Worm (Caenorhabditis elegans): ENCODE data around the gene sphr-1.
A peak's percentile ranks its signal among the peaks of the same experiment; 100 is the strongest.

sphr-1 gene

DNA sequence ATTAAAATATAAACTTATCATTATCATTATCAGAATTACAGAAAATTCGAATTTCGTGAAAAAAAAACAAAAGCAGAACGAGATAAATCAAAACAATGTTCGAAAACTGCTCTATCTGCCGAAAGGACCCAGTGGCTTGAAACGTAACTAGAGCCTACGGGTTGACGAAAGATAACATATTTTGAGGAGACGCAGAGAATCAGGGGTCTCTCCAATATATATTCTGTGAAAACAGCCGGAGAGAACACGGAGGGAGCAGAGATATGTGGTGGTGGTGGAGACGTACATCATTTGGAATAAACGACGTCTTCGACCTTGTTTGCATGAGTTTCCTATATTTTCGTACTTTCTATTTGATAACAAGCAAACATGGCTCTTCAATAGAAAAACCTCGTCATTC, 17.5 kb downstream of the sphr-1 start:
- no peak for TF ChIP-seq ref-1 (GFP tag; conservative IDR thresholded peaks at IDR 0.05)
- TF ChIP-seq tab-1 (GFP tag; IDR thresholded peaks at IDR 0.05) = no peak
- TF ChIP-seq med-1 (GFP tag; optimal IDR thresholded peaks at IDR 0.05; ENCODE audit: insufficient read depth) = no peak
- no peak for TF ChIP-seq ztf-23 (GFP tag; IDR thresholded peaks at IDR 0.05)
- TF ChIP-seq flt-1 (GFP tag; IDR thresholded peaks at IDR 0.05) = no peak
- no peak for TF ChIP-seq klf-2 (GFP tag; conservative IDR thresholded peaks at IDR 0.05)
- TF ChIP-seq ztf-29 (GFP tag; IDR thresholded peaks at IDR 0.05) = no peak
- no peak for TF ChIP-seq cog-1 (tag; optimal IDR thresholded peaks at IDR 0.05)
- TF ChIP-seq T22C8.4 (GFP tag; IDR thresholded peaks at IDR 0.05) = no peak

DNA sequence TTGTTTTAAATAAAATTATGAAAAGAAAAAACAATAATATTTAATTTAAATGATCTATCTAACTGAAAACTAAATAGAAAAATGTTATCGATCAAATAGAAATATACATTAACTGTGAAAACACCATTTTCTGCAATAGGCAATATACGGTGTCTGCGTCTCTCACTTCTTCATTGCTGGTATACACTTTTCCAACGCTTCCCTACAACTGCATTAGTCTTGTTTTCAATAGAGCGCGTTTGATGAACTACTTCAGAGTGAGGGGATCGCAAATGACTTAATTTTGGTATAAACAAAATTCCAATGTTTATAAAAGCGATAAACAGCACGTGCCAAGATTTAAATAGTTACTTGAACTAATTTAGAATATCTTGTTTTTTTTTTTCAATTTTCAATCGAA, 21.1 kb downstream of the sphr-1 start:
- TF ChIP-seq ref-1 (GFP tag; conservative IDR thresholded peaks at IDR 0.05) (no peak), cog-1 (tag; optimal IDR thresholded peaks at IDR 0.05) (peak; percentile 58)

DNA sequence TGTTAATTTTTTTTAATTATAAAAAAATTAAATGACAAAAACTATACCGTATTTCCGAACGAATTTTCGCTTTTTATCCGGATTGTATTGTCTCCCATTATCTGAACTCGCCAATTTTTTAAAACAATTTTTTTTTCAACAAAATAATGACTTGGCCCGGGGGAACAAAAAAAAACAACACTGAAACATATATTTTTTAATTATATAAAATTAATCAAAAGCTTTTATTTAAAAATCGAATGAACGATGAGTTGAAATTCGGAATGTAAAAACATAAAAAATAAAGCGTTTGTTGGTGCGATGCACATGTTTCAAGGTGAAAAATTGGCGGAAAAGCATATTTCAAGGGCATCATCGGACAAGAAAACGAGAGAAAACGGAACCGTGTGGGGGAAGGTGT, 22.1 kb downstream of the sphr-1 start, which contains the start of gene mdt-27:
TSS of gene mdt-27 (minus strand) at position 101 of the 400 bp plus-strand sequence.
- TF ChIP-seq tab-1 (GFP tag; IDR thresholded peaks at IDR 0.05) = no peak
- TF ChIP-seq klf-2 (GFP tag; conservative IDR thresholded peaks at IDR 0.05) = no peak
- no peak for TF ChIP-seq med-1 (GFP tag; optimal IDR thresholded peaks at IDR 0.05; ENCODE audit: insufficient read depth)
- no peak for TF ChIP-seq cog-1 (tag; optimal IDR thresholded peaks at IDR 0.05)
- no peak for TF ChIP-seq ztf-29 (GFP tag; IDR thresholded peaks at IDR 0.05)
- TF ChIP-seq ref-1 (GFP tag; conservative IDR thresholded peaks at IDR 0.05) = no peak
- TF ChIP-seq flt-1 (GFP tag; IDR thresholded peaks at IDR 0.05) = no peak
- TF ChIP-seq ztf-23 (GFP tag; IDR thresholded peaks at IDR 0.05) = no peak
- no peak for TF ChIP-seq T22C8.4 (GFP tag; IDR thresholded peaks at IDR 0.05)

DNA sequence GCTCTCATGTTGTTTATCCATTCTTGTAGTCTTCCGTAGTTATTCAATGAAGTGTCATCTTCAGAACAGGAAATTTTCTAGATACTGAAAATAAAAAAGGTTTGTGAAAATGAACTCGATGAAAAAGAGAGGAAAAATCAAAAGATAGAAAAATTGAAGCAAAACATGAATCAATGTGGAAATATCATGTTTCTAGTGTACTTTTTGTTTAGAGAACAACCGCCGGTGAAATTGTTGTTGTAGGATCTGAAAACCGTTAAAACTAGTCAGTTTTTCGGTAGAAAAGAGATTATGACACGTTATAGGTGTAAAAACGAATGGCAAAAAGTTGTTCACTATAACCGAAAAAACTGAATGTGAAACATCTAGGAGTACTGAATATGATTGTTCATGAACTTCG, 25.7 kb downstream of the sphr-1 start, which contains the start of gene pacs-1:
TSS of gene pacs-1 (minus strand) at position 101 of the 400 bp plus-strand sequence.
- TF ChIP-seq ztf-23 (GFP tag; IDR thresholded peaks at IDR 0.05) (no peak), ref-1 (GFP tag; conservative IDR thresholded peaks at IDR 0.05) (no peak), med-1 (GFP tag; optimal IDR thresholded peaks at IDR 0.05; ENCODE audit: insufficient read depth) (no peak), tab-1 (GFP tag; IDR thresholded peaks at IDR 0.05) (no peak), T22C8.4 (GFP tag; IDR thresholded peaks at IDR 0.05) (no peak), flt-1 (GFP tag; IDR thresholded peaks at IDR 0.05) (no peak), cog-1 (tag; optimal IDR thresholded peaks at IDR 0.05) (no peak), ztf-29 (GFP tag; IDR thresholded peaks at IDR 0.05) (no peak), klf-2 (GFP tag; conservative IDR thresholded peaks at IDR 0.05) (no peak)

DNA sequence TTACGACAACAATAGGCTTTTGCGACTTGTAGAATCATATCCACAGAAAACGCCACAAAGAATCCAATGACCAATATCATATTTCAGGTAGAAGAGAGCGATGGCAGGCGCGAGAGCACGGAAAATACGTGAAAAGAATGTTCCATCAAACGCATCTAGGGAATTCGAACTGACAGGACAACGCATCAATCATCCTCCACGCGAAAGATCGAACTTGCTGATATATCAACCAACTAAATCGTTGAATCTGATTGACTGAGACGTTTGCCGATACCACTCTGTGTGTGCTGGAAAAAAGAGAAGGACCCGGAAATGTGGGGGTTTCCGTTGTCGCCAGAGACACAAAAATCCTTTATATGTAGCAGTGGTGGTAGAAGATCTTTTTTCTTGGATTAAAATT, 26.8 kb downstream of the sphr-1 start:
- TF ChIP-seq tab-1 (GFP tag; IDR thresholded peaks at IDR 0.05) (no peak), ref-1 (GFP tag; conservative IDR thresholded peaks at IDR 0.05) (no peak), ztf-29 (GFP tag; IDR thresholded peaks at IDR 0.05) (no peak), T22C8.4 (GFP tag; IDR thresholded peaks at IDR 0.05) (no peak), klf-2 (GFP tag; conservative IDR thresholded peaks at IDR 0.05) (no peak), med-1 (GFP tag; optimal IDR thresholded peaks at IDR 0.05; ENCODE audit: insufficient read depth) (no peak), ztf-23 (GFP tag; IDR thresholded peaks at IDR 0.05) (no peak), cog-1 (tag; optimal IDR thresholded peaks at IDR 0.05) (no peak), flt-1 (GFP tag; IDR thresholded peaks at IDR 0.05) (no peak)

DNA sequence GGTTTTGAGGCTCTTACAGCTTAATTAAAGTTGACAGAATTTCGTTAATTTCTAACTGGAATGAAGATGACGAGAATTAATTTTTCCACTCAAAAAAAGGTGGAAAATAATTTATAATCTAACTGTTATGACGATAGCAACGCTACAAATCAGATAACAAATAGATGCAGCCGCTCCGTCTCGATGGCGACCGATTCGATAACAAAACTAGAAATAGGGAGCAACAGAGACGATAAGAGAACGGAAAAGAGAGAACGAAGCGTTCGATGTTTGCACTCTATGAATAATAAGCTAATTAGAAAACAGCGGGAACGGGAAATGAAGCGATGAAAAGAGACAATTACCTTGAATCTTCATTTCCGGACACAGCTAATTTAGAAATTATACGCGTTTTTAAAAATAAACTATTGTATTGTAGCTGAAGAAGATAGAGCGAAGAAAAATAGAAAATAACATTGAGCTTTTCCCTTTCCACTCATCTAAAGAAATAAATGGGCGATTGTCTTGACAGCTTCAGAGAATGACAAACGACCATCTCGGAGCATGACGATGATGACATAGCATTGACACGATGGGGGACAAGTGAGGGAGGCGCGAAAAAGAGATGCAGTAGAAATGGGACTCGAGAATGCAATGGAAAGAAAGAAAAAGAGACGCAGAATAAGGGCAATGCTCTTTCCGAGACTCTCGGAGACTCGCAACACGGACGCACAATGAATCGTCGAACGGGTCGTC, 27.4 kb downstream of the sphr-1 start:
- no peak for TF ChIP-seq med-1 (GFP tag; optimal IDR thresholded peaks at IDR 0.05; ENCODE audit: insufficient read depth)
- TF ChIP-seq ztf-29 (GFP tag; IDR thresholded peaks at IDR 0.05) = no peak
- no peak for TF ChIP-seq ref-1 (GFP tag; conservative IDR thresholded peaks at IDR 0.05)
- TF ChIP-seq tab-1 (GFP tag; IDR thresholded peaks at IDR 0.05) = no peak
- no peak for TF ChIP-seq klf-2 (GFP tag; conservative IDR thresholded peaks at IDR 0.05)
- no peak for TF ChIP-seq cog-1 (tag; optimal IDR thresholded peaks at IDR 0.05)
- no peak for TF ChIP-seq flt-1 (GFP tag; IDR thresholded peaks at IDR 0.05)
- TF ChIP-seq ztf-23 (GFP tag; IDR thresholded peaks at IDR 0.05) = no peak
- no peak for TF ChIP-seq T22C8.4 (GFP tag; IDR thresholded peaks at IDR 0.05)

DNA sequence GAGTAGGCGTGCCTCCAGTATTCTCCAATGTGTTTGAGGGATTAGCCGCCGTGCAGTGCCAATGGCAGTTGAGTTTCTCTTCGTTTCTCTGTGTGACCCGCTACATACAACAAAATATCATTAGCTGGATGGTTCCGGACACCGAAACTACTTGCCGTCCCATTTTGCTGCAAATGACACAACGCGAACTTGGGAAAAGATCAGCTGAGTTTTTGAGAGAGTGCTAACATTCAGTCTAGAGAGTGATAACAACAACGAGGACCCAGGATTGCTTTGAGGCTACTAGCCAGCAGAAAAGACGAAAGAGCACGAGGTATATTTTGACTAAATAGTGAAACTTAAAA, 28.0 kb downstream of the sphr-1 start:
- TF ChIP-seq flt-1 (GFP tag; IDR thresholded peaks at IDR 0.05) (no peak), cog-1 (tag; optimal IDR thresholded peaks at IDR 0.05) (no peak), med-1 (GFP tag; optimal IDR thresholded peaks at IDR 0.05; ENCODE audit: insufficient read depth) (no peak), ztf-29 (GFP tag; IDR thresholded peaks at IDR 0.05) (no peak), ztf-23 (GFP tag; IDR thresholded peaks at IDR 0.05) (no peak), T22C8.4 (GFP tag; IDR thresholded peaks at IDR 0.05) (no peak), tab-1 (GFP tag; IDR thresholded peaks at IDR 0.05) (no peak), klf-2 (GFP tag; conservative IDR thresholded peaks at IDR 0.05) (no peak)

DNA sequence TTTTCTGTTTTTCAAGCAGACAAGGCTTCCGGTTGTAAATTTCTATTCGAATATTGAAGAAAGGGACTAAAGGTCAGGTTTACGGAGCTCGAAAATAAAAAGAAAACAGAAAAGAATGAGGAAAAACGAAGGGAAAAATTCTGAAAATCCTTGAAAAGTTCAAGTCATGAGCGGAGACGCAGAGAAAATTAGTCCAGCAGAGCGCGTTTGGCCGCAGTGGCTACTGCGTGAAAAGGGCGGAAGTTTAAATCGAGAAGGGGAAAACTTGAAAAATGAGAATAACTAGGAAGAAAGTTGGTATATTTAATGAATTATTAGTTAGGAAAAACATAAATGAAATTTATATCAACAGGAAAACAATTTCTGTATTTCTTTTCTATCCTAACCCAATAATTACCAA, 29.0 kb downstream of the sphr-1 start:
- no peak for TF ChIP-seq klf-2 (GFP tag; conservative IDR thresholded peaks at IDR 0.05)
- no peak for TF ChIP-seq tab-1 (GFP tag; IDR thresholded peaks at IDR 0.05)
- no peak for TF ChIP-seq ref-1 (GFP tag; conservative IDR thresholded peaks at IDR 0.05)

DNA sequence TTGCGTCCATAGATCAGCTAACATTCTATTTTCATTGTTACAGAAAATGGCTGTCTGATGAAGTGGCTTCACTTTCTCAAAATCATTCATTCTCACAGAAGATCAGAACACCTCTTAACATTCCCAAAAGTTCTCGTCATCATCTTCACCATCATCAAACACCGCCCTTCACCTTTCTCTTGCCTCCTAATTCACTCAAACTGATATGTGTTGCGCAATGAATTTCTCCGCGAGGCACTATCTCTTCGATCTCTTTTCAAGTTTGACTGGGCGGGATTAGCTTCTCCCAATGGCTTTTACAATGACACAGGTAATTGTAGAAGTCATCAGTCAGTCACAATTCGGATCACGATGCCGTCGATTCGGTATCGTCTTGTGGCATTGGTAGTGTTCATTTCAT, 30.2 kb downstream of the sphr-1 start, which contains the start of gene grd-6:
TSS of gene grd-6 (plus strand) at position 301 of the 400 bp plus-strand sequence.
- TF ChIP-seq cog-1 (tag; optimal IDR thresholded peaks at IDR 0.05) (no peak), T22C8.4 (GFP tag; IDR thresholded peaks at IDR 0.05) (no peak), ztf-29 (GFP tag; IDR thresholded peaks at IDR 0.05) (no peak), med-1 (GFP tag; optimal IDR thresholded peaks at IDR 0.05; ENCODE audit: insufficient read depth) (no peak), ref-1 (GFP tag; conservative IDR thresholded peaks at IDR 0.05) (no peak), flt-1 (GFP tag; IDR thresholded peaks at IDR 0.05) (no peak), tab-1 (GFP tag; IDR thresholded peaks at IDR 0.05) (no peak), ztf-23 (GFP tag; IDR thresholded peaks at IDR 0.05) (no peak), klf-2 (GFP tag; conservative IDR thresholded peaks at IDR 0.05) (no peak)

DNA sequence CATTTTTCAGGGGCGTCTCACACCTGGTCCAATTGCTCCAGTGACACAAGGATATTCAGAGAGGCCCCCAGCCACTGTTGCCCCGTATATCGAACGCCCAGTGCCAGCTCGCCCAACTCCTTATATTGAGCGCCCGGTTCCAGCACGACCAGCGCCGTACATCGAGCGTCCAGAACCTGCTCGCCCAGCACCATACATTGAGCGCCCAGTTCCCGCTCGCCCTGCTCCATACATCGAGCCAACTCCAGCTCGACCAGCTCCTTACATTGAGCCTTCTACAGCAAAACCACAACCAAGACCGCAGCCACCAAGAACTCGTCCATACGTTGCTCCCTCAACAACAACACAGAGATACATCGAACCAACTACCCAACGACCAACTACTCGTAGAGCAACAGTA, 31.4 kb downstream of the sphr-1 start:
- TF ChIP-seq flt-1 (GFP tag; IDR thresholded peaks at IDR 0.05) (no peak), klf-2 (GFP tag; conservative IDR thresholded peaks at IDR 0.05) (no peak), ztf-23 (GFP tag; IDR thresholded peaks at IDR 0.05) (no peak), tab-1 (GFP tag; IDR thresholded peaks at IDR 0.05) (no peak), cog-1 (tag; optimal IDR thresholded peaks at IDR 0.05) (no peak), ztf-29 (GFP tag; IDR thresholded peaks at IDR 0.05) (no peak), ref-1 (GFP tag; conservative IDR thresholded peaks at IDR 0.05) (no peak), med-1 (GFP tag; optimal IDR thresholded peaks at IDR 0.05; ENCODE audit: insufficient read depth) (no peak), T22C8.4 (GFP tag; IDR thresholded peaks at IDR 0.05) (no peak)

All from whole organism, midembryonic.